Fruit fly (Drosophila melanogaster): ENCODE results near the gene Rsph1.

- TF ChIP-seq psq (optimal IDR thresholded peaks at IDR 0.05) (no peak), h (optimal IDR thresholded peaks at IDR 0.05) (no peak)
Measured at dm6 chr2L:13191894-13192293, 8.6 kb downstream of the Rsph1 start, which contains the start of the genes CG16974 and Edem2.

All from Kc167 (cell line).